Worm (Caenorhabditis elegans) whole organism, L4/young adult: ENCODE results near the gene T05B9.2.

Source experiments
- W03F9.2 ChIP-seq: fragments of 150-350 bp; optimal IDR thresholded peaks from 2 replicates; lab custom pipeline; 2014; ENCODE audit warnings: missing biosample characterization, missing genetic modification characterization
- dao-5 ChIP-seq: sonication (generic microtip); optimal IDR thresholded peaks from 2 replicates; lab custom pipeline; 2016; ENCODE audit warnings: missing genotype, missing genetic modification characterization, moderate library complexity, missing compliant biosample characterization
- him-1 ChIP-seq: sonication (generic microtip); optimal IDR thresholded peaks from 2 replicates; lab custom pipeline; 2016; ENCODE audit warnings: missing genotype, missing genetic modification reagents, missing genetic modification characterization, missing compliant biosample characterization

ce11 chrII:11297217-11297738, 41.6 kb downstream of the T05B9.2 start, which contains the start of gene saps-1:
- TF ChIP-seq dao-5 (tag; lab: Kevin White, UChicago) (no peak), him-1 (tag; lab: Kevin White, UChicago) (no peak), W03F9.2 (peak; percentile 31)
